Fruit fly (Drosophila melanogaster): ENCODE measurements around the gene CG32277.

Gene CG32277

dm6 chr3L:3248714-3249663 lies 43.7 kb upstream of the CG32277 start (continued):
- peak; percentile 5 for TF ChIP-seq Nf-YB (GFP tag; optimal IDR thresholded peaks at IDR 0.05)
- TF ChIP-seq Usf (GFP tag; optimal IDR thresholded peaks at IDR 0.05), result peak; percentile 55
- TF ChIP-seq crc (GFP tag; optimal IDR thresholded peaks at IDR 0.05), result no peak
- TF ChIP-seq CG16779 (GFP tag; IDR thresholded peaks at IDR 0.05), result 0 out of 2 replicates have a peak, but pooled peaks have one; percentile 21
- no peak for TF ChIP-seq Fer3 (tag; optimal IDR thresholded peaks at IDR 0.05)
- TF ChIP-seq Hr78 (GFP tag; optimal IDR thresholded peaks at IDR 0.05), result no peak
- no peak for TF ChIP-seq bigmax (GFP tag; optimal IDR thresholded peaks at IDR 0.05)
- peak in 1 of 2 experiments; percentile 19 for TF ChIP-seq Pdp1 (GFP tag; optimal IDR thresholded peaks at IDR 0.05)
- peak; percentile 54 for TF ChIP-seq CG2712 (tag; optimal IDR thresholded peaks at IDR 0.05)
- TF ChIP-seq Jarid2 (GFP tag; optimal IDR thresholded peaks at IDR 0.05), result peak; percentile 2
- TF ChIP-seq dati (GFP tag; IDR thresholded peaks at IDR 0.05), result 0 out of 2 replicates have a peak, but pooled peaks have one; percentile 21
- peak; percentile 66 for TF ChIP-seq CoRest (tag; optimal IDR thresholded peaks at IDR 0.05)
- no peak for TF ChIP-seq CG13894 (tag; optimal IDR thresholded peaks at IDR 0.05)
- peak; percentile 59 for TF ChIP-seq Xbp1 (GFP tag; optimal IDR thresholded peaks at IDR 0.05)
- TF ChIP-seq CG8944 (GFP tag; optimal IDR thresholded peaks at IDR 0.05), result peak; percentile 40
- no peak for TF ChIP-seq CG9817 (tag; optimal IDR thresholded peaks at IDR 0.05)
- TF ChIP-seq CG16813 (GFP tag; IDR thresholded peaks at IDR 0.05; ENCODE audit: partially characterized antibody), result no peak
- TF ChIP-seq ci (GFP tag; IDR thresholded peaks at IDR 0.05), result peak; percentile 63; the same call in 2 of the 3 replicates
- peak; percentile 2 for TF ChIP-seq NC2α (GFP tag; optimal IDR thresholded peaks at IDR 0.05)
- peak; percentile 7 for TF ChIP-seq Vsx1 (GFP tag; optimal IDR thresholded peaks at IDR 0.05)
- peak; percentile 99 for TF ChIP-seq corto (GFP tag; optimal IDR thresholded peaks at IDR 0.05)
- peak; percentile 31 for TF ChIP-seq CG13775 (GFP tag; optimal IDR thresholded peaks at IDR 0.05)
- 0 out of 2 replicates have a peak, but pooled peaks have one; percentile 21 for TF ChIP-seq CG32767 (GFP tag; IDR thresholded peaks at IDR 0.05)
- 0 out of 3 replicates have a peak, but pooled peaks have one; percentile 25 for TF ChIP-seq CG11695 (GFP tag; IDR thresholded peaks at IDR 0.05)
- peak in 1 of 2 experiments; percentile 53 for TF ChIP-seq dpn (GFP tag; optimal IDR thresholded peaks at IDR 0.05)
- TF ChIP-seq CG7786 (GFP tag; optimal IDR thresholded peaks at IDR 0.05), result peak; percentile 25
- TF ChIP-seq esg (GFP tag; conservative IDR thresholded peaks at IDR 0.05), result peak; percentile 48
- TF ChIP-seq nom (GFP tag; optimal IDR thresholded peaks at IDR 0.05), result peak; percentile 95
- no peak for TF ChIP-seq Deaf1 (tag; optimal IDR thresholded peaks at IDR 0.05)
- TF ChIP-seq Atf-2 (GFP tag; optimal IDR thresholded peaks at IDR 0.05), result peak; percentile 29
- peak; percentile 64 for TF ChIP-seq Asciz (GFP tag; optimal IDR thresholded peaks at IDR 0.05)
- peak; percentile 21 for TF ChIP-seq CG17829 (tag; optimal IDR thresholded peaks at IDR 0.05)
- TF ChIP-seq CG12155 (GFP tag; optimal IDR thresholded peaks at IDR 0.05), result peak; percentile 22
- peak; percentile 53 for TF ChIP-seq CG7839 (tag; optimal IDR thresholded peaks at IDR 0.05)
- peak; percentile 53 for TF ChIP-seq CG10979 (tag; optimal IDR thresholded peaks at IDR 0.05)
- no peak for TF ChIP-seq bbx (GFP tag; IDR thresholded peaks at IDR 0.05; ENCODE audit: partially characterized antibody)
- peak; percentile 68 for TF ChIP-seq Sox100B (GFP tag; optimal IDR thresholded peaks at IDR 0.05)
- TF ChIP-seq tin (GFP tag; optimal IDR thresholded peaks at IDR 0.05), result peak; percentile 6
- no peak for TF ChIP-seq Atf3 (GFP tag; optimal IDR thresholded peaks at IDR 0.05)
- TF ChIP-seq gem (tag; optimal IDR thresholded peaks at IDR 0.05), result peak; percentile 45
- TF ChIP-seq CG17385 (GFP tag; optimal IDR thresholded peaks at IDR 0.05), result peak; percentile 52
- TF ChIP-seq PHDP (tag; optimal IDR thresholded peaks at IDR 0.05), result peak; percentile 35
- TF ChIP-seq CG13624 (GFP tag; optimal IDR thresholded peaks at IDR 0.05), result peak; percentile 36
- peak; percentile 53 for TF ChIP-seq seq (GFP tag; IDR thresholded peaks at IDR 0.05)
- TF ChIP-seq Stat92E (GFP tag; optimal IDR thresholded peaks at IDR 0.05), result no peak
- TF ChIP-seq HLHmδ (GFP tag; optimal IDR thresholded peaks at IDR 0.05), result no peak

All from whole organism, embryonic.